Worm (Caenorhabditis elegans) whole organism, midembryonic: ENCODE results near the gene haf-2.

Experiments
- T22C8.4 ChIP-seq: fragments of 200-800 bp; sonication (Bioruptor generic); IDR thresholded peaks from 2 replicates; pipeline ENCODE4 v1.3.6; 2022; ENCODE audit warnings: missing genetic modification characterization, missing compliant biosample characterization
- cog-1 ChIP-seq: sonication (generic microtip); optimal IDR thresholded peaks from 2 replicates; lab custom pipeline; 2016; ENCODE audit warnings: missing genetic modification characterization, missing compliant biosample characterization
- flt-1 ChIP-seq: fragments of 200-800 bp; sonication (Bioruptor generic); IDR thresholded peaks from 2 replicates; pipeline ENCODE4 v1.3.6; 2022; ENCODE audit warnings: missing genetic modification characterization, missing compliant biosample characterization
- klf-2 ChIP-seq: fragments of 200-800 bp; sonication (Bioruptor generic); conservative IDR thresholded peaks from 2 replicates; pipeline ENCODE4 v1.3.6; 2022; ENCODE audit warnings: missing genetic modification reagents, missing genetic modification characterization, missing compliant biosample characterization
- med-1 ChIP-seq: sonication (generic microtip); optimal IDR thresholded peaks from 2 replicates; lab custom pipeline; 2017; ENCODE audit warnings: missing genetic modification characterization, mild to moderate bottlenecking, missing compliant biosample characterization, antibody characterized with exemption, missing genetic modification reagents; ENCODE audit not compliant: insufficient read depth
- ref-1 ChIP-seq: fragments of 200-800 bp; sonication (Bioruptor generic); conservative IDR thresholded peaks from 2 replicates; pipeline ENCODE4 v1.3.6; 2022; ENCODE audit warnings: missing genetic modification reagents, missing genetic modification characterization, missing compliant biosample characterization
- tab-1 ChIP-seq: fragments of 200-800 bp; sonication (Bioruptor generic); IDR thresholded peaks from 2 replicates; pipeline ENCODE4 v1.3.6; 2022; ENCODE audit warnings: missing genetic modification characterization, missing compliant biosample characterization
- ztf-23 ChIP-seq: fragments of 200-800 bp; sonication (Bioruptor generic); IDR thresholded peaks from 2 replicates; pipeline ENCODE4 v1.3.6; 2022; ENCODE audit warnings: missing genetic modification reagents, missing genetic modification characterization, missing compliant biosample characterization
- ztf-29 ChIP-seq: fragments of 200-800 bp; sonication (Bioruptor generic); IDR thresholded peaks from 2 replicates; pipeline ENCODE4 v1.3.6; 2022; ENCODE audit warnings: missing genetic modification reagents, missing genetic modification characterization, missing compliant biosample characterization

haf-2 gene

DNA sequence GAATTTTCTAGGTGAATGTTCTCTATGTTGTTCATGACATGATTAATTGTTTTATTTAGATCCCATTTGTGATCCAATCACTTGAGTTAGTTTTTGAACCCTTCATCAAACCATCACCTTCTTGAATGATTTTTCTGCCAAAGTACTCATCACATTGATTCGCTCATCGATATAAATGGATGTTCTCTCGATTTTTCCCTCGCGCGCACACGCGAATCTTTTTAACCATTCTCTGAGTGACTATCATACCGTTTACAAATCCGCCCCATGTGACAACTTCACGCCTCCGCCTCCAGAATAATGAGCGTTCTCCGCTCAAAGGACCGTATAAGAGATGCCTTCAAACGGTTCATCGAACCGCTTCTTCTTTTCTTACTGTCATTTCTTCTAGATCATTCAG lies 13.3 kb downstream of the haf-2 start:
- TF ChIP-seq ztf-23 (GFP tag; lab: Robert Waterston, UW) (no peak), med-1 (no peak), T22C8.4 (GFP tag; lab: Robert Waterston, UW) (no peak), tab-1 (GFP tag; lab: Robert Waterston, UW) (no peak), klf-2 (no peak), ztf-29 (no peak), ref-1 (GFP tag; lab: Robert Waterston, UW) (no peak), flt-1 (GFP tag; lab: Robert Waterston, UW) (no peak), cog-1 (no peak)

DNA sequence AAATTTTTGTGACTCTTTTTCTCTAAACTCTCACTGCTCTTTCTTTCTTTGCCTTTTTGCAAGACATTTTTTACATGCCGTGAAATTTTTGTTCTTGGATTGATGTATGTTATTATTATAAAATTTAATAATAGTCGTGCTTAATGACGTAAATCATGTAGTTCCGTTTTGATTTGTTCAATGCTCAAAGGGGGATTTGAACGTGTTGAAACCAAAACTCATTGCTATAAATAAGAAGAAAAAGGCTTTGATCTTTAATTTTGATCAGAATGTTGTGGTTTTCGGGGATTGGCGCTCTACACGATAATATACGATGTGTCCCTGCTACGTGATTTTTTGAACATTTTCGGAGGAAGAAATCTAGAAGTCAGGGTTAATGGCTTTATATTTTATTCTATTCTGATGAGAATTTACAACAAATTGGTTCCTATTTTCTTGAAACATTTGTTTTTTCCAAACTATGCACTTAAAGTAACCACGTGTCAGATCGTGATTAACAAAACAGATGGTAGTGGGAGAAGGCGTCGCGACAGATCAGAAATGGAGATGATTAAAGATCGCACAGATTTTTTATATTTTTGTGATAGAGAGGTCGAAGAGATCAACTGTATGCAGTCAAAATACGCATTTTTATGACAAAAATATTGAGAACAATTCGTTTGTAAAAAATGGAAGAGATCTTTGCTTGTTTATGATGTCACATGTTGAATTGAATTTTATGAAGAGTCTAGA lies 14.5 kb downstream of the haf-2 start:
- no peak for TF ChIP-seq T22C8.4 (GFP tag; lab: Robert Waterston, UW)
- TF ChIP-seq tab-1 (GFP tag; lab: Robert Waterston, UW), result no peak
- TF ChIP-seq klf-2, result no peak
- no peak for TF ChIP-seq med-1
- TF ChIP-seq flt-1 (GFP tag; lab: Robert Waterston, UW), result no peak
- TF ChIP-seq cog-1, result no peak
- TF ChIP-seq ztf-29, result no peak
- no peak for TF ChIP-seq ref-1 (GFP tag; lab: Robert Waterston, UW)
- TF ChIP-seq ztf-23 (GFP tag; lab: Robert Waterston, UW), result no peak

DNA sequence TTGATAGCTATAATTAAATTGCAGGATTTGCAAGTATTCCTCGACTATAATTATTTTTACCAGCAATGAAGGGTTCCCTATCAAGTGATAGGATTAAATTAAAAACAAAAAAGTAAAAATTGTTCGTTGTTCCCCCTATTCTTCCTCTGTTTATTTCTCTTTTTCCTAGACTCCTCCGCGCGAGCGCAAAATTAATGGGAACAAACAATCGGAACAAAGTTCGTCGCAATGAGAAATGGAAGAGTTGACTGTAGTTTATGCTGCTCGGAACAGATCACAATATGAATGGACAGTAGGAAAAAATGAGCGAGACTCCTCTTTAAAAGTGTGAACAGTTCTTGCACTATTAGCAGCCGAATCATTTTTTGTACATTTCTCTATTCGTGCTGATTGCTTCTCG lies 15.5 kb downstream of the haf-2 start:
- no peak for TF ChIP-seq med-1
- no peak for TF ChIP-seq klf-2
- TF ChIP-seq flt-1 (GFP tag; lab: Robert Waterston, UW), result no peak
- no peak for TF ChIP-seq ztf-29
- no peak for TF ChIP-seq T22C8.4 (GFP tag; lab: Robert Waterston, UW)
- TF ChIP-seq ztf-23 (GFP tag; lab: Robert Waterston, UW), result no peak
- TF ChIP-seq ref-1 (GFP tag; lab: Robert Waterston, UW), result no peak
- TF ChIP-seq tab-1 (GFP tag; lab: Robert Waterston, UW), result no peak
- no peak for TF ChIP-seq cog-1

DNA sequence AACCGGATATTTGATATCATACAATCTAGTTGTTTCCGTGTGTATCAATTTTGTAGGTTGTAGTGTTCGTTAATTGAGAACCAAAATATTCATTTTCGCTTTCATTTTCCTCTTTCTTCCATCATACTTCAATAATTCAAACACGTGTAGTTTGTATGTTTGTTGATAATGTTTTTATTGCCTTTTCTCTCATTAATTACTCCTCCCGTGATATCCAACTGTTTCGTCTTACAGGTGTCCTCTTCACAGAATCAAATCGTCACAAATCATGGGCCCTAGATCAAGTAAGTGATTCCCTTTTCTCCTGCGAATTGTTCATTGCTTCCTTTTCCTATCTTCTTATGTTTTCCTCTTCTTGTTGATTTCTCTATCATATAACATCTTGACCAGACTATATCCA lies 17.2 kb downstream of the haf-2 start, which contains the start of gene nhr-21:
Gene nhr-21, plus strand, starts transcription at position 235 of the 400 bp plus-strand sequence.
- TF ChIP-seq tab-1 (GFP tag; lab: Robert Waterston, UW) (no peak), flt-1 (GFP tag; lab: Robert Waterston, UW) (no peak), T22C8.4 (GFP tag; lab: Robert Waterston, UW) (no peak), ref-1 (GFP tag; lab: Robert Waterston, UW) (no peak), klf-2 (no peak), ztf-29 (no peak), med-1 (no peak), ztf-23 (GFP tag; lab: Robert Waterston, UW) (no peak), cog-1 (no peak)

DNA sequence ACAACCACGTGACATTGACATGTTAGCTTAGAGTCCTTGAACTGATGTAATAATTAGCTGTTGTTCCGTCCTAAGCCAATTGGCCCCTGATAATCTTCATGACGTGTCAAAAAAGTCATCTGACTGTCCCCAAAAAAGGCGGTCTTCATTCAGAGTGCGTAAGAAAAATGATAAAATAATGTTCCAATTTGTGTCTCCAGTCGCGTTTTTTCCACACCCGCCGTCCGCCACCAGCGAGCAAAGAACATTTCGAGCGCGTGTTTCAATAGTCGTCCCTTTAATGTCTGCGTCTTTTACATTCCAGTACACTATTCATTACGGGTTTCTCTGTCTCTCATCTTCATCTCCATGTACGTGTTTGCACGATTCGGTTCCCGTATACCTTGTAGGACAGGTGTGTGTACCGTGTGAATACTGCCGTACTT lies 18.7 kb downstream of the haf-2 start:
- peak; percentile 15 for TF ChIP-seq cog-1
- TF ChIP-seq ztf-23 (GFP tag; lab: Robert Waterston, UW), result no peak
- no peak for TF ChIP-seq tab-1 (GFP tag; lab: Robert Waterston, UW)
- TF ChIP-seq med-1, result no peak
- no peak for TF ChIP-seq ztf-29

DNA sequence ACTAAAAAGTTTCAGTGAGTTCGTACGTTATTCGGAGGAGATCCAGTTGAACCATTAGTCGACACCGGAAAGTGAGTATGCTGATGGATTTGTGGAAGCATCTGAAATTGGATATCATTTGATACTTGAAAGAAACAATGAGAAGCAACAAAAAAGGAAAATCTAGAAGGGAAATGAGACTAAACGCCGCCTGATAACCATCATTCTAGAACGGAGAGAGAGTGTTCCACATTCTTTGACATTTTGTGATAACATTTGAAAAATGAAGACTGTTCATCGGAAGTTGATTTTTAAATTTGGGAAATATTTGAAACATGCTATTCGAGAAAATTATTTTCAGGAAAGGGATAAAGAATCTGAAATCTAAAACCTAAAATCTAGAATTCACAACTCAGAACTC lies 25.0 kb downstream of the haf-2 start, which contains the start of gene npax-1:
Gene npax-1, minus strand, starts transcription at position 101 of the 400 bp plus-strand sequence.
- no peak for TF ChIP-seq flt-1 (GFP tag; lab: Robert Waterston, UW)
- TF ChIP-seq ztf-23 (GFP tag; lab: Robert Waterston, UW), result no peak
- no peak for TF ChIP-seq med-1
- TF ChIP-seq ref-1 (GFP tag; lab: Robert Waterston, UW), result no peak
- no peak for TF ChIP-seq cog-1
- no peak for TF ChIP-seq ztf-29
- TF ChIP-seq tab-1 (GFP tag; lab: Robert Waterston, UW), result no peak
- TF ChIP-seq T22C8.4 (GFP tag; lab: Robert Waterston, UW), result no peak
- no peak for TF ChIP-seq klf-2

DNA sequence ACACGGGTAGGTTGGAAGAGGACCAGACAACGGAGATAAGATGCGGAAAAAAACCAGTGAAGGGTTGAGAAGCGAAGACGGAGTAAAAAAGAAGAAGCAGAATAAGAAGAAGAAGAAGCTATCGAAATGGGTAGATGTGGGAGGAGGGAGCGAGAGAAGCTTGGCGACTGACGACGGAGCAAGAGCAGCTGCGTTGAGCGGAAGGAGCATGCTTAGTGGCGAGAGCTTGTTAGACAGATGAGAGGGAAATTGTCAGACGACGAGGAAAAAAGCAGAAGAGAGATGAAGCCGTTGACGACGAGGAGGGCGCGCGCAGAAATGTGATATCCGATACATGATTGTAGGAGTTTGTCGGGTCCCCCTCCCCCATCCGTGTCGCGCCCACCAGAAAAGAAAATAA lies 29.2 kb downstream of the haf-2 start:
- TF ChIP-seq ztf-29 (no peak), ztf-23 (GFP tag; lab: Robert Waterston, UW) (no peak), flt-1 (GFP tag; lab: Robert Waterston, UW) (no peak), klf-2 (no peak)

DNA sequence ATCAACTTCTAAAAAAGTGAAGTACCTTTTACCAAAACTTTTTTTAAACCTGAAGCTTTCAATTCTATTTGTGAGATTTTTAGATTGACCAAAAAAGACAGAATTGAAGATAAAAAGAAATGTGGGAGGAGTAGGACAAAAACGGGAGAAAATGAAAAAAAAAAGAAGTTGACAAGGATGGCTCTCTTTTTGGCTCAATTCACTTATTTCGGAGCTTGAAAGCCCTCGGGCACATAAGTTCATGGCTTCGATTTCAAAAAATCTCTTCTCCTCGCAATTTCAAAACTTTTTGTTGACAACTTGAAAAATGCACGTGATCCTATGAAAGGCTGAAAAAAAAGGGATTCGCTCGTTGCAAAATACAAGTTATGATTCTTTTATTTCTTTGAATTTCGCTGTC lies 30.0 kb downstream of the haf-2 start:
- TF ChIP-seq med-1 (no peak), T22C8.4 (GFP tag; lab: Robert Waterston, UW) (no peak), ztf-23 (GFP tag; lab: Robert Waterston, UW) (no peak), klf-2 (no peak), flt-1 (GFP tag; lab: Robert Waterston, UW) (no peak), cog-1 (no peak), ref-1 (GFP tag; lab: Robert Waterston, UW) (no peak), ztf-29 (no peak), tab-1 (GFP tag; lab: Robert Waterston, UW) (no peak)

DNA sequence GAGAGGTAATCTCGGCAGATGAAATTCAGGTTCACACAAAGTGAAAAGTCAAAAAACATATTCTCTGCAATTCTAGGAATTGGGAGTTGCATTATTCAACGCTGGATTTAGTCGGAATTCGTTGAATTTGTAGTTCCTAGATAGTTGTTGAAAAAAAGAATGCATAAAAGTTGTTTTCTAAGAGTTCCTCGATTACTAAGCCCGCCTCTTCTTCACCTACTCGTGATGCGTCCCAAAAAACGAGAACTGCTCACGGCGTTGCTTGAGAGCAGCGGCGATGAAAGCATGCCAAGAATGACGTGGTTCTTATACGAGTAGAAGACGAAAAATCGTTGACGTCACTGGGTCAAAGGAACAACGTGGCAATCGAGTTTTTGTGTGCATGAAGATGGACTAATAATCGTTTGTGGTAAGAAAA lies 31.2 kb downstream of the haf-2 start:
- TF ChIP-seq cog-1 (no peak), T22C8.4 (GFP tag; lab: Robert Waterston, UW) (no peak), med-1 (no peak), ztf-29 (no peak), ref-1 (GFP tag; lab: Robert Waterston, UW) (no peak), tab-1 (GFP tag; lab: Robert Waterston, UW) (no peak), flt-1 (GFP tag; lab: Robert Waterston, UW) (no peak), ztf-23 (GFP tag; lab: Robert Waterston, UW) (no peak), klf-2 (no peak)

DNA sequence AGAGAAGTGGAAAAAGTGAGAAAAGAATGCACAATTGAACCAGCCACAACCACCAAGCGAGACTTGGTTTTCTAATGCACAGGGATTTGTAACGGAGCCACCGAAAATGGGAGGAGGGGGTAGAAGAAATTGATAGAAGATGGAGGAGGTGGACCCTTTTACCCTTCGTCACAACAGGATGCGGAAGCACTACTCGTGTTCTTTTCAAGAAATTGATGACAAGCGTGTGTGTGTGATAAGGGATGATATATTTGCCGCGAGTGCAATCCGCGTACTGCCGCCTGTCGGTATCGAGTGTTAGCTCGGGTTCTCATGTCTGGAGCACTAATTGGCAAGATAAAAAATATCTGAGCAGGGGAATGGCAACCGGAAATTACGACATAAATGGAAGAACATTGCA lies 32.3 kb downstream of the haf-2 start, which contains the start of gene F21D12.3:
Gene F21D12.3, minus strand, starts transcription at position 101 of the 400 bp plus-strand sequence.
- TF ChIP-seq tab-1 (GFP tag; lab: Robert Waterston, UW) (no peak), ref-1 (GFP tag; lab: Robert Waterston, UW) (no peak), ztf-29 (no peak), cog-1 (no peak), med-1 (no peak), klf-2 (no peak)
